Worm (Caenorhabditis elegans) whole organism, L2 larva: ENCODE data around the gene glo-1.

Experiments used
- F13H6.1 ChIP-seq: sonication (generic microtip); optimal IDR thresholded peaks from 2 replicates; lab custom pipeline; 2016; ENCODE audit warnings: missing genetic modification characterization, missing compliant biosample characterization
- alr-1 ChIP-seq: fragments of 150-350 bp; optimal IDR thresholded peaks from 2 replicates; lab custom pipeline; 2014; ENCODE audit warnings: missing biosample characterization, missing genetic modification characterization
- aly-2 ChIP-seq: fragments of 150-350 bp; optimal IDR thresholded peaks from 2 replicates; lab custom pipeline; 2014; ENCODE audit warnings: missing biosample characterization, missing genetic modification characterization
- ceh-16 ChIP-seq: fragments of 150-350 bp; optimal IDR thresholded peaks from 2 replicates; lab custom pipeline; 2014; ENCODE audit warnings: missing biosample characterization, missing genetic modification characterization
- egl-27 ChIP-seq: sonication (generic microtip); optimal IDR thresholded peaks from 3 replicates; lab custom pipeline; 2017; ENCODE audit warnings: missing biosample characterization, missing genetic modification reagents, missing genetic modification characterization
- elt-1 ChIP-seq: fragments of 150-350 bp; optimal IDR thresholded peaks from 2 replicates; lab custom pipeline; 2014; ENCODE audit warnings: missing biosample characterization, missing genetic modification characterization
- elt-3 ChIP-seq: sonication (generic microtip); optimal IDR thresholded peaks from 2 replicates; lab custom pipeline; 2017; ENCODE audit warnings: missing biosample characterization, missing genetic modification characterization
- lin-11 ChIP-seq: fragments of 150-350 bp; sonication (generic microtip); optimal IDR thresholded peaks from 2 replicates; lab custom pipeline; 2014; ENCODE audit warnings: missing biosample characterization, missing genetic modification characterization, inconsistent platforms, mixed read lengths
- lin-39 ChIP-seq: fragments of 150-350 bp; optimal IDR thresholded peaks from 2 replicates; lab custom pipeline; 2014; ENCODE audit warnings: missing biosample characterization, missing genetic modification reagents, missing genetic modification characterization
- nhr-129 ChIP-seq: fragments of 150-350 bp; optimal IDR thresholded peaks from 2 replicates; lab custom pipeline; 2014; ENCODE audit warnings: missing biosample characterization, missing genetic modification characterization
- nhr-25 ChIP-seq: fragments of 150-350 bp; sonication (generic microtip); optimal IDR thresholded peaks from 3 replicates; lab custom pipeline; 2014; ENCODE audit warnings: missing biosample characterization, missing genetic modification characterization
- nhr-6 ChIP-seq: fragments of 150-350 bp; optimal IDR thresholded peaks from 2 replicates; lab custom pipeline; 2014; ENCODE audit warnings: missing biosample characterization, missing genetic modification characterization
- snpc-4 ChIP-seq: fragments of 150-350 bp; optimal IDR thresholded peaks from 2 replicates; lab custom pipeline; 2014; ENCODE audit warnings: missing biosample characterization, missing genetic modification characterization
- unc-39 ChIP-seq: fragments of 150-350 bp; optimal IDR thresholded peaks from 2 replicates; lab custom pipeline; 2014; ENCODE audit warnings: missing biosample characterization, missing genetic modification characterization
- unc-55 ChIP-seq: fragments of 150-350 bp; sonication (generic microtip); optimal IDR thresholded peaks from 3 replicates; lab custom pipeline; 2014; ENCODE audit warnings: missing biosample characterization, missing genetic modification reagents, missing genetic modification characterization
- ztf-1 ChIP-seq: fragments of 200-800 bp; sonication (Bioruptor generic); conservative IDR thresholded peaks from 2 replicates; pipeline ENCODE4 v1.3.6; 2022; ENCODE audit warnings: missing genetic modification characterization, missing compliant biosample characterization
- ztf-11 ChIP-seq: sonication (generic microtip); optimal IDR thresholded peaks from 2 replicates; lab custom pipeline; 2017; ENCODE audit warnings: missing biosample characterization, missing genetic modification characterization
- ztf-4 ChIP-seq: fragments of 150-350 bp; optimal IDR thresholded peaks from 2 replicates; lab custom pipeline; 2014; ENCODE audit warnings: missing biosample characterization, missing genetic modification characterization

Gene glo-1

DNA sequence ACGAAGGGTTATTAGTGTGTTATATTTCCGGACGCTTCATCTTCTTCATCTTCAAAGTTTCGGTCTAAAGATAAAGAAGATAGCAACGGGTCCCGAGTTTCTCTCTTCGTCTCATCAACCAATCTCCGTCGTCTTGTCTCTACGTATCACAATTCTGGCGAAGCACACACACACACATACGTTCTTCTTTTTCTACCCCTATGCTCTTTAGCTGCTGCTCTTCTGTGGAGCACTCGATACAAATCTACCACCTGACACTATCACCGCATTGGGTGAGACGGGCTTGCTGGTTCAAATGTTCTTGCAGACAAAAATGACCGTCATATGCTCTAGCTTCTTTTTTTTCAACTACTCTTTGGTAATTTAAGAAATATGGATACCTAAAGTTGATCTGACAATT, 49.6 kb downstream of the glo-1 start:
- TF ChIP-seq F13H6.1 (tag; lab: Kevin White, UChicago) = peak; percentile 45
- no peak for TF ChIP-seq elt-1 (tag; lab: Kevin White, UChicago)
- peak; percentile 42 for TF ChIP-seq nhr-129 (tag; lab: Kevin White, UChicago)
- TF ChIP-seq lin-11 (tag; lab: Kevin White, UChicago) = no peak

DNA sequence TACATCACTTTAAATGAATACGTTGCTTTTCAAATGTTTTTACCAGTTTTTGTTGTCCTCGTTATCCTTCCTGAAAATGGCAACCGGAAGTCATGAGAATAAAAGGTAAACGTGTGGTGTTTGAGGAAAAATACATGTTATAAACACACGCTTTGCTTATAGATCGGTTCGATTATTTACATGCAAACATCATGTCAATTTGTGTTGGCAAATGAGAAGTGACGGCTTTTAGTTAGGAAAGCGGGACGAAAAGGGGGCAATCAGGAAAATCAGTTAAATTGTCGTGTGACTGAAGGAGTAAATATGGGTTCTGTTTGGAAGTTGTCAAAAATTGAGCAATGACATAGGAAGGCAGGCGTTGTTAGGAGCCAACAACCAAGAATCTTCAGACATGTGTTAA, 50.8 kb downstream of the glo-1 start, which contains the start of gene rrc-1:
rrc-1 (minus strand) TSS at position 74 of the 400 bp plus-strand sequence.
- no peak for TF ChIP-seq elt-3 (tag; lab: Kevin White, UChicago)
- no peak for TF ChIP-seq ztf-11 (tag; lab: Kevin White, UChicago)
- TF ChIP-seq alr-1 (tag; lab: Kevin White, UChicago) = no peak
- no peak for TF ChIP-seq egl-27 (tag; lab: Kevin White, UChicago)
- TF ChIP-seq aly-2 (tag; lab: Kevin White, UChicago) = no peak
- TF ChIP-seq ceh-16 = no peak
- no peak for TF ChIP-seq ztf-4 (tag; lab: Kevin White, UChicago)
- TF ChIP-seq ztf-1 (GFP tag; lab: Robert Waterston, UW) = no peak
- TF ChIP-seq unc-55 (GFP tag; lab: Kevin White, UChicago) = no peak
- no peak for TF ChIP-seq nhr-6 (tag; lab: Kevin White, UChicago)
- no peak for TF ChIP-seq unc-39 (tag; lab: Kevin White, UChicago)
- no peak for TF ChIP-seq nhr-25
- TF ChIP-seq lin-39 (tag; lab: Kevin White, UChicago) = no peak
- TF ChIP-seq snpc-4 = no peak
- TF ChIP-seq, all 48 proteins: peak for 0
